Worm (Caenorhabditis elegans) whole organism, L1 larva: ENCODE results near the gene sgcb-1.

Source experiments
- efl-3 ChIP-seq: fragments of 200-800 bp; sonication (Bioruptor generic); optimal IDR thresholded peaks from 2 replicates; lab custom pipeline; 2018; ENCODE audit warnings: mild to moderate bottlenecking, missing genetic modification characterization, missing compliant biosample characterization
- ets-5 ChIP-seq: fragments of 200-800 bp; sonication (Bioruptor generic); IDR thresholded peaks from 2 replicates; pipeline ENCODE4 v1.3.6; 2022; ENCODE audit warnings: missing genetic modification characterization, missing compliant biosample characterization
- grh-1 ChIP-seq: fragments of 200-800 bp; sonication (Bioruptor generic); IDR thresholded peaks from 2 replicates; pipeline ENCODE4 v1.3.6; 2022; ENCODE audit warnings: missing genetic modification reagents, missing genetic modification characterization, missing compliant biosample characterization
- mab-9 ChIP-seq: fragments of 200-800 bp; sonication (Bioruptor generic); IDR thresholded peaks from 2 replicates; pipeline ENCODE4 v1.3.6; 2022; ENCODE audit warnings: missing genetic modification reagents, missing genetic modification characterization, missing compliant biosample characterization
- nhr-71 ChIP-seq: sonication (generic microtip); optimal IDR thresholded peaks from 2 replicates; lab custom pipeline; 2016; ENCODE audit warnings: mild to moderate bottlenecking, missing genetic modification characterization, moderate library complexity, missing compliant biosample characterization
- tbx-2 ChIP-seq: sonication (generic microtip); optimal IDR thresholded peaks from 2 replicates; lab custom pipeline; 2016; ENCODE audit warnings: missing genetic modification characterization, missing compliant biosample characterization
- unc-62 ChIP-seq: fragments of 150-350 bp; optimal IDR thresholded peaks from 2 replicates; lab custom pipeline; 2014; ENCODE audit warnings: missing biosample characterization, missing genetic modification reagents, missing genetic modification characterization
- zag-1 ChIP-seq: fragments of 150-350 bp; optimal IDR thresholded peaks from 2 replicates; lab custom pipeline; 2014; ENCODE audit warnings: missing biosample characterization, missing genetic modification characterization

Gene sgcb-1

DNA sequence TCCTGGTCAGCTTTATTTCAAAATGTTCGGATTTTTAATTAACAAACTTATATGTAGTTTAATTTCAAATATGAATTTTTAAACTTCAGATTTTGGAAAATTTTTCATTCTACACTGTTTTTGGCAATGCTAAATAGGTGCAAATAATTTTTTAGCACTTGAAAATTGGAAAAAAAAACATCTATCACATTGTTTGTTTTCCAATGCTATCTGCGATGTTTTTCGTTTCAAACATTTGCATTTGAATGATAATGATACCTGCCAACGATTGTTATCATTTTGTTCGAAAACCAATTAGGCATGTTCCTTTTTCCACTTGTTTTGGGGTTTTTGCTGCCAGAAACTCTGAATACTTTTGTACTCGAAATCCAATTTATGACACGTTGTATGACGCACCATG lies 48.9 kb downstream of the sgcb-1 start, which contains the start of gene C03H5.4:
TSS of gene C03H5.4 (plus strand) at position 301 of the 400 bp plus-strand sequence.
- TF ChIP-seq grh-1 (GFP tag; lab: Robert Waterston, UW) (no peak), tbx-2 (tag; lab: Kevin White, UChicago) (no peak), nhr-71 (tag; lab: Kevin White, UChicago) (no peak), efl-3 (GFP tag; lab: Kevin White, UChicago) (no peak), mab-9 (GFP tag; lab: Robert Waterston, UW) (no peak), zag-1 (no peak), unc-62 (no peak), ets-5 (GFP tag; lab: Robert Waterston, UW) (no peak)
